Worm (Caenorhabditis elegans): ENCODE data around the gene C14E2.7.

DNA sequence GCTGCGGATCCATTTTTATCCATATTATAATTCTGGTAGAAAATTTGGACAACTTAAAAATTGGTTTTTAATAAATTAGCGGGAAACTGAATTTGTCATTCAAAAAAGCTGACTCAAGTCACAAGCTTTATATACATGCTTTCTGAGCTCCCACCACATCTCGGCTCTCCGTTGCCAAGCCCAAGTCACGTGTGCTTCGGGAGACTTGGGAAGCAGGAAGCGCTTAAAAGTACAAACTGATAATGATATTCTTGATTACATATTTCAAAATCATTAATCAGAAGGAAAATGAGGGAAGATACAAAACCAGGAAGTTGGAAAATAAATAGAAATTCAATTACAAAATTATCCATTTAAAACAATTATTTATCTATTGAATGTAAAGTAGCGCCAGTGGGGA lies 38.2 kb upstream of the C14E2.7 start, which contains the start of gene elc-2:
- TF ChIP-seq nhr-6 (tag; optimal IDR thresholded peaks at IDR 0.05) (no peak), ztf-11 (tag; optimal IDR thresholded peaks at IDR 0.05) (no peak), zag-1 (tag; optimal IDR thresholded peaks at IDR 0.05) (no peak), peb-1 (tag; optimal IDR thresholded peaks at IDR 0.05) (no peak), ZK546.5 (tag; optimal IDR thresholded peaks at IDR 0.05) (no peak), fos-1 (tag; optimal IDR thresholded peaks at IDR 0.05) (no peak), elt-3 (tag; optimal IDR thresholded peaks at IDR 0.05) (no peak), lin-39 (tag; optimal IDR thresholded peaks at IDR 0.05) (no peak), ztf-4 (tag; optimal IDR thresholded peaks at IDR 0.05) (no peak), nhr-12 (tag; optimal IDR thresholded peaks at IDR 0.05) (no peak), ceh-82 (tag; optimal IDR thresholded peaks at IDR 0.05) (no peak), unc-62 (GFP tag; optimal IDR thresholded peaks at IDR 0.05) (no peak), R02D3.7 (tag; optimal IDR thresholded peaks at IDR 0.05) (no peak)
